Worm (Caenorhabditis elegans): Measurements from ENCODE around the gene msd-4.

msd-4 gene

DNA sequence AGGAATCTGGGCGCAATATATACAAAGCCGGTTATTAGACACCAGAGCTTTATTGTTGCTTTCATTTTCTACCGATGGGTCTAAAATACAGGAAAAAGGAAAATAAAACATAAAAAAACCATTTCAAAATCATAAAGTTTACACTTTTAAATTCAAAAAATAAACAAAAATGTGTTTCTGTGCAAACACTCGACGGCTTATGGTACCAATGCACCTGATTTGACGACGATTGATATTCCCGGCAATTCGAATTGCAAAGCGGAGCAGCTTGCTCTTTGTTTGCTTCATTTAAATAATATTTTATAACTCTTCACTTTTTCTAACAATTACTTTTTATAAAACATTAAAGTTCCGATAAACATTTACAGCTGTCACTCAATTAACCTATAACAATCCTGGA is 18.4 kb downstream of the msd-4 start, which contains the start of gene F26A1.1:
Gene F26A1.1, plus strand, starts transcription at position 369 of the 400 bp plus-strand sequence.
- TF ChIP-seq ces-1 (GFP tag; optimal IDR thresholded peaks at IDR 0.05) (peak; percentile 5), nhr-237 (tag; optimal IDR thresholded peaks at IDR 0.05) (peak; percentile 19), lin-13 (tag; optimal IDR thresholded peaks at IDR 0.05) (no peak), tbx-8 (GFP tag; optimal IDR thresholded peaks at IDR 0.05) (no peak), hlh-1 (tag; optimal IDR thresholded peaks at IDR 0.05) (no peak), lsy-2 (tag; optimal IDR thresholded peaks at IDR 0.05) (peak; percentile 52), sptf-1 (tag; optimal IDR thresholded peaks at IDR 0.05) (no peak), mep-1 (tag; optimal IDR thresholded peaks at IDR 0.05) (peak; percentile 23), pha-4 (tag; optimal IDR thresholded peaks at IDR 0.05) (peak; percentile 41)

- TF ChIP-seq blmp-1 (tag; optimal IDR thresholded peaks at IDR 0.05) (no peak), lsy-2 (tag; optimal IDR thresholded peaks at IDR 0.05) (no peak), hlh-1 (tag; optimal IDR thresholded peaks at IDR 0.05) (no peak), M03D4.4 (tag; optimal IDR thresholded peaks at IDR 0.05) (no peak), lin-13 (tag; optimal IDR thresholded peaks at IDR 0.05) (no peak), pha-4 (tag; optimal IDR thresholded peaks at IDR 0.05) (no peak), lin-32 (GFP tag; optimal IDR thresholded peaks at IDR 0.05) (no peak)
Measured at ce11 chrIII:4849739-4850138, 18.8 kb downstream of the msd-4 start, which contains the start of gene nonu-1. Gene nonu-1 (minus strand): TSS chrIII:4849907.

DNA sequence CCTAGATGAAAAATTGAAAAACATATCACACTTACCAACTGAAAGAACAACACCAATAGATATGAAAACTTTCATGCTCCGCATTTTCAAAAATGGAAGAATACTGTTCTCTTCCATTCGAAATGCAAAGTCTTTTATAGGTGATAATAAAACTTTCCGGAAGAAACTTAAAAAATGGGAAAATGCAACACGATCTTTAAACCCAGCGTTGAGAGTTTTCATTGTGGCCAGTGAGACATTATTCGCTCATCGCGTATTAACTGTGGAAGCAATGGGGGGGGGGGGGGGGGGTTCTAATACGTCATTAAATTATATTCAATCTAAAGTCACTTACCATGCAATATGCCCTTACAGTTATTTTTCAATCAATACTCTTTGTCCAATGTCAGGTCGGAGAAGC is 24.2 kb downstream of the msd-4 start, which contains the start of the genes clec-157 and fkh-5:
Gene clec-157, minus strand, starts transcription at position 101 of the 400 bp plus-strand sequence.
Gene fkh-5, plus strand, starts transcription at position 336 of the 400 bp plus-strand sequence.
- no peak for TF ChIP-seq ham-2 (GFP tag; optimal IDR thresholded peaks at IDR 0.05)

- TF ChIP-seq elt-1 (tag; optimal IDR thresholded peaks at IDR 0.05; ENCODE audit: borderline replicate concordance, insufficient read depth) (no peak), mab-5 (tag; optimal IDR thresholded peaks at IDR 0.05) (no peak), ham-2 (GFP tag; optimal IDR thresholded peaks at IDR 0.05) (no peak), unc-120 (tag; optimal IDR thresholded peaks at IDR 0.05; ENCODE audit: poor library complexity, severe bottlenecking) (no peak), lsy-2 (tag; optimal IDR thresholded peaks at IDR 0.05) (no peak)
Measured at ce11 chrIII:4842173-4842572, 26.4 kb downstream of the msd-4 start, which contains the start of gene clec-156. Gene clec-156 (minus strand): TSS chrIII:4842273.

DNA sequence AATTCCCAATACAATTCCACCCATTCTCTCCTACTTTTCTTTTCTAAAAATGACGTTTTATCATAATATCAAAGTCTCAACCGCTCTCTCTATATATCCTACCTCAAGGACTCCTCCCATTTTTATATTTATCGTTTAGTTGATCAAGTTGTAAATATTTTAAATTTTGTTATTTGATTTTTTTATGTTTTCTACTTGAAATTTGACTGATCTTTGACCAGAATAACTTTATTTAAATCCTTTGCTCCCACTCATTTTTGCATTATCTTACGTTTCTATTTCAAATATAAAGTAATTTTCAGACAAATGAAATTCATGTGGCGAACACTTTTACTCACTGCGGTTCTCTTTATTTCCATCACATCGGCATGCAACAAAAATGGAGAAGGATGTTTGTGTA is 31.1 kb downstream of the msd-4 start, which contains the start of the genes acbp-7 and F26A1.19:
Gene acbp-7, plus strand, starts transcription at position 301 of the 400 bp plus-strand sequence.
Gene F26A1.19, plus strand, starts transcription at position 303 of the 400 bp plus-strand sequence.
- TF ChIP-seq lin-32 (GFP tag; optimal IDR thresholded peaks at IDR 0.05) (no peak), sptf-1 (tag; optimal IDR thresholded peaks at IDR 0.05) (no peak), nhr-237 (tag; optimal IDR thresholded peaks at IDR 0.05) (no peak), elt-3 (tag; optimal IDR thresholded peaks at IDR 0.05) (no peak), zip-8 (tag; optimal IDR thresholded peaks at IDR 0.05) (no peak), lsy-2 (tag; optimal IDR thresholded peaks at IDR 0.05) (no peak), ceh-39 (tag; optimal IDR thresholded peaks at IDR 0.05) (no peak), nhr-12 (tag; optimal IDR thresholded peaks at IDR 0.05) (no peak), mls-2 (tag; optimal IDR thresholded peaks at IDR 0.05) (no peak), sem-2 (GFP tag; optimal IDR thresholded peaks at IDR 0.05) (no peak), cnd-1 (tag; optimal IDR thresholded peaks at IDR 0.05) (no peak), blmp-1 (tag; optimal IDR thresholded peaks at IDR 0.05) (no peak), hlh-1 (tag; optimal IDR thresholded peaks at IDR 0.05) (no peak), bed-3 (GFP tag; optimal IDR thresholded peaks at IDR 0.05) (no peak), ces-1 (GFP tag; optimal IDR thresholded peaks at IDR 0.05) (no peak), mab-5 (tag; optimal IDR thresholded peaks at IDR 0.05) (no peak), unc-39 (tag; optimal IDR thresholded peaks at IDR 0.05) (no peak), nhr-76 (tag; optimal IDR thresholded peaks at IDR 0.05) (no peak), flh-1 (GFP tag; optimal IDR thresholded peaks at IDR 0.05) (no peak)

DNA sequence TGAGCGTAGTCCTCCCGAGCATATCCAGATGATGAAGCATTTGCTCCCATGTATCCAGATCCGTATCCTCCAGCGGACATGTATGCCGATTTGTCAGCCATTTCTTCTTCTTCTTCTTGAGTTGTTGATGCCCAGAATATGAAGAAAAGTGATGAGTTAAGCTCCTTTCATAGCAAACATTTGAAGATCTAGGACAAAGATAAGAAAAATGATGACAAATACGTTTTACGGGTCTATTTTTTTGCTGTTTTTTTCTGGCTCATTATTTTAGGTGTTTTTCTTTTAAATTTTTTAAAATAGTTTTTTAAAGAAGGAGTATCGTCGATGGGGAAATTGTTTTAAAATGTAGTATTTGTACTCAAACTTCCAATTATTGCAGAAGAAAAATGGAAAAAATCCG is 38.3 kb downstream of the msd-4 start, which contains the start of gene nspd-9:
Gene nspd-9, minus strand, starts transcription at position 101 of the 400 bp plus-strand sequence.
- no peak for TF ChIP-seq unc-39 (tag; optimal IDR thresholded peaks at IDR 0.05)
- no peak for TF ChIP-seq pha-4 (tag; optimal IDR thresholded peaks at IDR 0.05)
- no peak for TF ChIP-seq elt-1 (tag; optimal IDR thresholded peaks at IDR 0.05; ENCODE audit: borderline replicate concordance, insufficient read depth)
- no peak for TF ChIP-seq hlh-1 (tag; optimal IDR thresholded peaks at IDR 0.05)
- no peak for TF ChIP-seq blmp-1 (tag; optimal IDR thresholded peaks at IDR 0.05)
- TF ChIP-seq bed-3 (GFP tag; optimal IDR thresholded peaks at IDR 0.05), result no peak
- no peak for TF ChIP-seq nhr-76 (tag; optimal IDR thresholded peaks at IDR 0.05)
- no peak for TF ChIP-seq drap-1 (GFP tag; optimal IDR thresholded peaks at IDR 0.05)
- TF ChIP-seq mab-5 (tag; optimal IDR thresholded peaks at IDR 0.05), result no peak
